Fruit fly (Drosophila melanogaster) whole organism, embryonic: ENCODE measurements around the gene Prx5.

Experiments used
- CG10979 ChIP-seq: fragments of 200-800 bp; sonication (Bioruptor generic); optimal IDR thresholded peaks from 2 replicates; lab custom pipeline; 2018; ENCODE audit warnings: missing biosample characterization, mild to moderate bottlenecking, missing genetic modification characterization, moderate library complexity
- CG11398 ChIP-seq: fragments of 200-800 bp; sonication (Bioruptor generic); optimal IDR thresholded peaks from 2 replicates; lab custom pipeline; 2016; ENCODE audit warnings: missing biosample characterization, missing genetic modification characterization
- CG11456 ChIP-seq: fragments of 200-800 bp; sonication (Bioruptor generic); IDR thresholded peaks from 3 replicates; pipeline ENCODE4 v1.3.6; 2022; ENCODE audit warnings: missing biosample characterization, missing genetic modification characterization
- CG12155 ChIP-seq: fragments of 200-800 bp; sonication (Bioruptor generic); optimal IDR thresholded peaks from 3 replicates; lab custom pipeline; 2016; ENCODE audit warnings: missing biosample characterization, missing genetic modification characterization
- CG12659 ChIP-seq: fragments of 200-800 bp; sonication (Bioruptor generic); optimal IDR thresholded peaks from 3 replicates; lab custom pipeline; 2017; ENCODE audit warnings: mild to moderate bottlenecking, missing biosample characterization, missing genetic modification reagents, missing genetic modification characterization
- CG14667 ChIP-seq: fragments of 200-800 bp; sonication (Bioruptor generic); IDR thresholded peaks from 2 replicates; pipeline ENCODE4 v1.3.6; 2022; ENCODE audit warnings: missing biosample characterization, missing genetic modification characterization
- CG15601 ChIP-seq: fragments of 200-800 bp; sonication (Bioruptor generic); optimal IDR thresholded peaks from 3 replicates; lab custom pipeline; 2019; ENCODE audit warnings: missing biosample characterization, mild to moderate bottlenecking, missing genetic modification characterization, moderate library complexity
- CG17328 ChIP-seq: fragments of 200-800 bp; sonication (Bioruptor generic); IDR thresholded peaks from 2 replicates; pipeline ENCODE4 v1.3.6; 2022; ENCODE audit warnings: missing biosample characterization, missing genetic modification characterization
- CG1792 ChIP-seq: fragments of 200-800 bp; sonication (Bioruptor generic); optimal IDR thresholded peaks from 2 replicates; lab custom pipeline; 2016; ENCODE audit warnings: missing biosample characterization, missing genetic modification characterization
- CG18262 ChIP-seq: fragments of 200-800 bp; optimal IDR thresholded peaks from 3 replicates; lab custom pipeline; 2019; ENCODE audit warnings: missing biosample characterization, mild to moderate bottlenecking, missing genetic modification characterization, moderate library complexity
- CG30431 ChIP-seq: fragments of 200-800 bp; sonication (Bioruptor generic); optimal IDR thresholded peaks from 2 replicates; lab custom pipeline; 2017; ENCODE audit warnings: missing biosample characterization, missing genetic modification characterization
- CG34422 ChIP-seq: fragments of 200-800 bp; sonication (Bioruptor generic); IDR thresholded peaks from 3 replicates; pipeline ENCODE4 v1.3.6; 2022; ENCODE audit warnings: missing biosample characterization, missing genetic modification characterization
- CG4328 ChIP-seq: fragments of 200-800 bp; sonication (Bioruptor generic); optimal IDR thresholded peaks from 3 replicates; lab custom pipeline; 2017; ENCODE audit warnings: missing biosample characterization, missing genetic modification reagents, missing genetic modification characterization
- CG6689 ChIP-seq: fragments of 200-800 bp; sonication (Bioruptor generic); IDR thresholded peaks from 2 replicates; pipeline ENCODE4 v1.3.6; 2022; ENCODE audit warnings: missing biosample characterization, missing genetic modification characterization
- CG8388 ChIP-seq: fragments of 200-800 bp; sonication (Bioruptor generic); optimal IDR thresholded peaks from 2 replicates; lab custom pipeline; 2019; ENCODE audit warnings: missing biosample characterization, mild to moderate bottlenecking, missing genetic modification characterization, moderate library complexity
- CG8944 ChIP-seq: fragments of 200-800 bp; sonication (Bioruptor generic); optimal IDR thresholded peaks from 3 replicates; lab custom pipeline; 2016; ENCODE audit warnings: missing biosample characterization, missing genetic modification characterization
- D19A ChIP-seq: fragments of 200-800 bp; optimal IDR thresholded peaks from 3 replicates; lab custom pipeline; 2019; ENCODE audit warnings: missing biosample characterization, mild to moderate bottlenecking, missing genetic modification characterization, moderate library complexity
- E2f1 ChIP-seq: fragments of 200-800 bp; sonication (Bioruptor generic); IDR thresholded peaks from 2 replicates; pipeline ENCODE4 v1.3.6; 2022; ENCODE audit warnings: missing biosample characterization, missing genetic modification characterization
- HHEX ChIP-seq: fragments of 200-800 bp; sonication (Bioruptor generic); optimal IDR thresholded peaks from 3 replicates; lab custom pipeline; 2017; ENCODE audit warnings: missing biosample characterization, mild to moderate bottlenecking, missing genetic modification characterization, missing genetic modification reagents
- HLHmδ ChIP-seq: fragments of 200-800 bp; sonication (Bioruptor generic); optimal IDR thresholded peaks from 2 replicates; lab custom pipeline; 2018; ENCODE audit warnings: missing biosample characterization, mild to moderate bottlenecking, missing genetic modification characterization, moderate library complexity
- Hey ChIP-seq: fragments of 200-800 bp; sonication (Bioruptor generic); optimal IDR thresholded peaks from 3 replicates; lab custom pipeline; 2018; ENCODE audit warnings: missing biosample characterization, mild to moderate bottlenecking, missing genetic modification characterization
- HmgD ChIP-seq: fragments of 200-800 bp; sonication (Bioruptor generic); optimal IDR thresholded peaks from 3 replicates; lab custom pipeline; 2016; ENCODE audit warnings: missing biosample characterization, missing genetic modification characterization
- MBD-R2 ChIP-seq: fragments of 200-800 bp; sonication (Bioruptor generic); IDR thresholded peaks from 2 replicates; pipeline ENCODE4 v1.3.6; 2022; ENCODE audit warnings: missing biosample characterization, missing genetic modification characterization
- NK7.1 ChIP-seq: fragments of 200-800 bp; sonication (Bioruptor generic); optimal IDR thresholded peaks from 3 replicates; lab custom pipeline; 2016; ENCODE audit warnings: missing biosample characterization, missing genetic modification characterization
- Neu2 ChIP-seq: fragments of 200-800 bp; sonication (Bioruptor generic); optimal IDR thresholded peaks from 3 replicates; lab custom pipeline; 2016; ENCODE audit warnings: missing biosample characterization, missing genetic modification characterization, borderline replicate concordance
- TFAM ChIP-seq: fragments of 200-800 bp; sonication (Bioruptor generic); optimal IDR thresholded peaks from 2 replicates; lab custom pipeline; 2017; ENCODE audit warnings: missing biosample characterization, missing genetic modification characterization, inconsistent platforms
- br ChIP-seq: fragments of >200 bp; optimal IDR thresholded peaks from 2 replicates; lab custom pipeline; 2017
- btn ChIP-seq: fragments of 200-800 bp; sonication (Bioruptor generic); optimal IDR thresholded peaks from 2 replicates; lab custom pipeline; 2016; ENCODE audit warnings: missing biosample characterization, missing genetic modification characterization
- chinmo ChIP-seq: fragments of 200-800 bp; sonication (Bioruptor generic); IDR thresholded peaks from 4 replicates; pipeline ENCODE4 v1.3.6; 2022; ENCODE audit warnings: missing biosample characterization, missing genetic modification characterization; ENCODE audit not compliant: partially characterized antibody
- ems ChIP-seq: fragments of 200-800 bp; sonication (Bioruptor generic); optimal IDR thresholded peaks from 3 replicates; lab custom pipeline; 2016; ENCODE audit warnings: missing biosample characterization, missing genetic modification characterization
- eyg ChIP-seq: fragments of 200-800 bp; sonication (Bioruptor generic); optimal IDR thresholded peaks from 3 replicates; lab custom pipeline; 2016; ENCODE audit warnings: missing biosample characterization, missing genetic modification characterization
- gcm ChIP-seq: fragments of 200-800 bp; sonication (Bioruptor generic); optimal IDR thresholded peaks from 2 replicates; lab custom pipeline; 2019; ENCODE audit warnings: missing biosample characterization, mild to moderate bottlenecking, missing genetic modification characterization, moderate library complexity
- gem ChIP-seq: fragments of 200-800 bp; sonication (Bioruptor generic); optimal IDR thresholded peaks from 2 replicates; lab custom pipeline; 2019; ENCODE audit warnings: missing biosample characterization, mild to moderate bottlenecking, missing genetic modification characterization, moderate library complexity
- grn ChIP-seq: fragments of 200-800 bp; sonication (Bioruptor generic); optimal IDR thresholded peaks from 3 replicates; lab custom pipeline; 2017; ENCODE audit warnings: missing biosample characterization, missing genetic modification characterization
- gsb ChIP-seq: fragments of 200-800 bp; sonication (Bioruptor generic); IDR thresholded peaks from 2 replicates; pipeline ENCODE4 v1.3.6; 2022; ENCODE audit warnings: missing biosample characterization, missing genetic modification characterization
- hbn ChIP-seq: fragments of 200-800 bp; sonication (Bioruptor generic); IDR thresholded peaks from 2 replicates; pipeline ENCODE4 v1.3.6; 2022; ENCODE audit warnings: missing biosample characterization, missing genetic modification characterization; ENCODE audit not compliant: partially characterized antibody
- inv ChIP-seq: fragments of 200-800 bp; sonication (Bioruptor generic); IDR thresholded peaks from 2 replicates; pipeline ENCODE4 v1.3.6; 2022; ENCODE audit warnings: missing biosample characterization, missing genetic modification characterization; ENCODE audit not compliant: partially characterized antibody
- kay ChIP-seq: fragments of 200-800 bp; sonication (Bioruptor generic); optimal IDR thresholded peaks from 2 replicates; lab custom pipeline; 2016; ENCODE audit warnings: missing biosample characterization, missing genetic modification characterization
- lilli ChIP-seq: fragments of 200-800 bp; sonication (Bioruptor generic); optimal IDR thresholded peaks from 3 replicates; lab custom pipeline; 2016; ENCODE audit warnings: missing biosample characterization, missing genetic modification characterization
- lov ChIP-seq, 2 experiments: fragments of 200-800 bp in 1 of 2; fragments of >200 bp in 1 of 2; sonication (Bioruptor generic) in 1 of 2; IDR thresholded peaks in 1 of 2; optimal IDR thresholded peaks in 1 of 2; 2 replicates in 1 of 2; 3 replicates in 1 of 2; pipeline versions ENCODE4 v1.3.6 to Lab custom; 2017 to 2022; ENCODE audit warnings: missing biosample characterization in 1 of 2, missing genetic modification characterization in 1 of 2
- p53 ChIP-seq: fragments of 200-800 bp; sonication (Bioruptor generic); optimal IDR thresholded peaks from 2 replicates; lab custom pipeline; 2016; ENCODE audit warnings: missing biosample characterization, missing genetic modification characterization
- pfk ChIP-seq: fragments of 200-800 bp; sonication (Bioruptor generic); optimal IDR thresholded peaks from 2 replicates; lab custom pipeline; 2018; ENCODE audit warnings: missing biosample characterization, mild to moderate bottlenecking, missing genetic modification characterization, moderate library complexity
- rib ChIP-seq: fragments of 200-800 bp; sonication (Bioruptor generic); IDR thresholded peaks from 2 replicates; pipeline ENCODE4 v1.3.6; 2022; ENCODE audit warnings: missing biosample characterization, missing genetic modification characterization
- scrt ChIP-seq: fragments of 200-800 bp; sonication (Bioruptor generic); optimal IDR thresholded peaks from 2 replicates; lab custom pipeline; 2018; ENCODE audit warnings: missing biosample characterization, mild to moderate bottlenecking, missing genetic modification characterization, moderate library complexity
- slbo ChIP-seq: fragments of 200-800 bp; sonication (Bioruptor generic); IDR thresholded peaks from 2 replicates; pipeline ENCODE4 v1.3.6; 2022; ENCODE audit warnings: missing biosample characterization, missing genetic modification characterization
- ssp ChIP-seq: fragments of 200-800 bp; sonication (Bioruptor generic); IDR thresholded peaks from 2 replicates; pipeline ENCODE4 v1.3.6; 2022; ENCODE audit warnings: missing biosample characterization, missing genetic modification characterization
- tll ChIP-seq, 2 experiments: fragments of 200-800 bp in 1 of 2; fragments of >200 bp in 1 of 2; sonication (Bioruptor generic) in 1 of 2; optimal IDR thresholded peaks; 2 replicates each; lab custom pipeline; 2017 to 2019; ENCODE audit warnings: missing biosample characterization in 2 of 2, missing genetic modification characterization in 2 of 2, mild to moderate bottlenecking in 1 of 2, moderate library complexity in 1 of 2
- tna ChIP-seq: fragments of 200-800 bp; sonication (Bioruptor generic); IDR thresholded peaks from 2 replicates; pipeline ENCODE4 v1.3.6; 2022; ENCODE audit warnings: missing biosample characterization, missing genetic modification characterization; ENCODE audit not compliant: partially characterized antibody
- toy ChIP-seq: fragments of 200-800 bp; sonication (Bioruptor generic); IDR thresholded peaks from 2 replicates; pipeline ENCODE4 v1.3.6; 2022; ENCODE audit warnings: missing biosample characterization, missing genetic modification characterization
- tup ChIP-seq: fragments of 200-800 bp; sonication (Bioruptor generic); optimal IDR thresholded peaks from 2 replicates; lab custom pipeline; 2016; ENCODE audit warnings: missing biosample characterization, mild to moderate bottlenecking, missing genetic modification characterization, moderate library complexity
- wor ChIP-seq: fragments of 200-800 bp; sonication (Bioruptor generic); IDR thresholded peaks from 2 replicates; pipeline ENCODE4 v1.3.6; 2022; ENCODE audit warnings: missing biosample characterization, missing genetic modification characterization

The Prx5 gene

DNA sequence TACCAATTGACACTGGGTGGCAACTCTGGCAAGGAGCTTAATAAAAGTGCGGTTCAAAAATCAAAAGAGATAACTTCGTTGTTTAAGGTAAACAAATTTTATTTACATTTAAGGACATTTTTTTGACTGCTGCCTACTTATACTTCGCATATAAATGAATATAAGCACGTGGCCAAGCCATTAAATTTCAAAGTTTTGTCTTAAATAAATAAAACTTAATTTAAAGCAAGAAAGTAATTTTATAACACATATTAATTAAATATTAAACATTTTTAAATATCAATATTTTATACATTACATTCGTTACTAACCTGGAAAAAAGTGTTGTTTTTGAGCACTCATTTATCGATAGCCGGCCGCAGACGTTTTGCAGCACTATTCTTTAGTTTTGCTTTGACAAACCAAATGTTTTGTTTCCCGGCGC lies 21.6 kb upstream of the Prx5 start, which contains the start of the genes CG12321 and MED17 (continued):
- no peak for TF ChIP-seq eyg (GFP tag; lab: Kevin White, UChicago)
- peak; percentile 46 for TF ChIP-seq gsb (GFP tag; lab: Robert Waterston, UW)
- TF ChIP-seq CG12659 (GFP tag; lab: Kevin White, UChicago), result peak; percentile 96
- TF ChIP-seq grn (GFP tag; lab: Kevin White, UChicago), result no peak
- TF ChIP-seq tup (GFP tag; lab: Kevin White, UChicago), result peak; percentile 71
- TF ChIP-seq CG11398 (GFP tag; lab: Kevin White, UChicago), result no peak
- TF ChIP-seq TFAM (GFP tag; lab: Kevin White, UChicago), result no peak
- TF ChIP-seq CG6689, result peak; percentile 81
- peak; percentile 75 for TF ChIP-seq CG17328 (GFP tag; lab: Robert Waterston, UW)
- peak; percentile 71 for TF ChIP-seq scrt (GFP tag; lab: Kevin White, UChicago)
- TF ChIP-seq D19A, result peak; percentile 76
- no peak for TF ChIP-seq btn (GFP tag; lab: Kevin White, UChicago)
- no peak for TF ChIP-seq tna (GFP tag; lab: Robert Waterston, UW)
- peak; percentile 90 for TF ChIP-seq CG18262
- TF ChIP-seq E2f1 (GFP tag; lab: Robert Waterston, UW), result peak; percentile 88
- TF ChIP-seq tll (GFP tag; optimal IDR thresholded peaks at IDR 0.05; lab: Kevin White, UChicago), result no peak
- TF ChIP-seq CG10979 (tag; lab: Kevin White, UChicago), result peak; percentile 85
- TF ChIP-seq CG1792 (GFP tag; lab: Kevin White, UChicago), result peak; percentile 10
- TF ChIP-seq HLHmδ (GFP tag; lab: Kevin White, UChicago), result no peak
- TF ChIP-seq rib (GFP tag; lab: Robert Waterston, UW), result peak; percentile 54
- TF ChIP-seq ssp, result peak; percentile 87
- TF ChIP-seq HHEX, result peak; percentile 87
- TF ChIP-seq CG30431 (GFP tag; lab: Kevin White, UChicago), result peak; percentile 85
- peak; percentile 81 for TF ChIP-seq CG15601 (tag; lab: Kevin White, UChicago)
- TF ChIP-seq CG8388 (GFP tag; lab: Kevin White, UChicago), result peak; percentile 80
- no peak for TF ChIP-seq Hey (tag; lab: Kevin White, UChicago)
- TF ChIP-seq toy (GFP tag; lab: Robert Waterston, UW), result peak; percentile 43; the same call in 1 of the 2 replicates
- peak; percentile 86 for TF ChIP-seq MBD-R2 (GFP tag; lab: Robert Waterston, UW)
- TF ChIP-seq Neu2 (GFP tag; lab: Kevin White, UChicago), result no peak
- no peak for TF ChIP-seq inv (GFP tag; lab: Robert Waterston, UW)
- TF ChIP-seq p53 (GFP tag; lab: Kevin White, UChicago), result no peak
- peak; percentile 85 for TF ChIP-seq wor (GFP tag; lab: Robert Waterston, UW)
- peak; percentile 92 for TF ChIP-seq CG11456 (GFP tag; lab: Robert Waterston, UW)
- no peak for TF ChIP-seq br (lab: Kevin White, UChicago)
- peak; percentile 79 for TF ChIP-seq CG14667
- TF ChIP-seq hbn (GFP tag; lab: Robert Waterston, UW), result no peak
- TF ChIP-seq CG12155 (GFP tag; lab: Kevin White, UChicago), result peak; percentile 90
- peak; percentile 61 for TF ChIP-seq gcm (GFP tag; lab: Kevin White, UChicago)
- TF ChIP-seq ems (GFP tag; lab: Kevin White, UChicago), result no peak
- TF ChIP-seq CG4328 (GFP tag; lab: Kevin White, UChicago), result peak; percentile 78
- peak; percentile 84 for TF ChIP-seq lilli
- TF ChIP-seq CG34422 (GFP tag; lab: Robert Waterston, UW), result peak; percentile 89
- peak; percentile 67 for TF ChIP-seq CG8944 (GFP tag; lab: Kevin White, UChicago)
- peak; percentile 92 for TF ChIP-seq gem (tag; lab: Kevin White, UChicago)
- TF ChIP-seq lov (optimal IDR thresholded peaks at IDR 0.05; lab: Kevin White, UChicago), result no peak
- peak; percentile 74; the same call in 1 of the 3 replicates for TF ChIP-seq lov (GFP tag; IDR thresholded peaks at IDR 0.05; lab: Robert Waterston, UW)
- peak; percentile 97 for TF ChIP-seq slbo
- no peak for TF ChIP-seq HmgD (GFP tag; lab: Kevin White, UChicago)
- TF ChIP-seq chinmo, result no peak
- TF ChIP-seq NK7.1 (GFP tag; lab: Kevin White, UChicago), result no peak
- no peak for TF ChIP-seq pfk (GFP tag; lab: Kevin White, UChicago)
- peak; percentile 59 for TF ChIP-seq kay (GFP tag; lab: Kevin White, UChicago)
